Worm (Caenorhabditis elegans) whole organism, young adult: ENCODE measurements around the gene mat-3.

Source experiments
- F23B12.7 ChIP-seq: sonication (generic microtip); optimal IDR thresholded peaks from 2 replicates; lab custom pipeline; 2017; ENCODE audit warnings: missing genetic modification characterization, mild to moderate bottlenecking, missing compliant biosample characterization, antibody characterized with exemption, moderate library complexity; ENCODE audit not compliant: insufficient read depth
- F33H1.4 ChIP-seq: fragments of 200-800 bp; sonication (Bioruptor generic); IDR thresholded peaks from 2 replicates; pipeline ENCODE4 v1.3.6; 2022; ENCODE audit warnings: missing genetic modification reagents, missing genetic modification characterization, missing compliant biosample characterization
- F55B11.4 ChIP-seq: sonication (generic microtip); optimal IDR thresholded peaks from 2 replicates; lab custom pipeline; 2016; ENCODE audit warnings: missing compliant biosample characterization, missing genetic modification characterization, borderline replicate concordance; ENCODE audit not compliant: insufficient read depth
- F57A8.1 ChIP-seq: fragments of 200-800 bp; sonication (Bioruptor generic); optimal IDR thresholded peaks from 2 replicates; lab custom pipeline; 2018; ENCODE audit warnings: mild to moderate bottlenecking, missing genetic modification characterization, moderate library complexity, missing compliant biosample characterization
- K11D2.4 ChIP-seq: fragments of 200-800 bp; sonication (Bioruptor generic); IDR thresholded peaks from 2 replicates; pipeline ENCODE4 v1.3.6; 2022; ENCODE audit warnings: missing genetic modification reagents, missing genetic modification characterization, missing compliant biosample characterization
- K12H6.12 ChIP-seq: fragments of 200-800 bp; sonication (Bioruptor generic); optimal IDR thresholded peaks from 2 replicates; lab custom pipeline; 2018; ENCODE audit warnings: mild to moderate bottlenecking, missing genetic modification characterization, missing compliant biosample characterization
- T07F8.4 ChIP-seq: sonication (generic microtip); optimal IDR thresholded peaks from 2 replicates; lab custom pipeline; 2016; ENCODE audit warnings: mild to moderate bottlenecking, missing genetic modification characterization, moderate library complexity, missing compliant biosample characterization
- T26A5.8 ChIP-seq: sonication (generic microtip); optimal IDR thresholded peaks from 2 replicates; lab custom pipeline; 2016; ENCODE audit warnings: missing genetic modification characterization, missing compliant biosample characterization
- Y53F4B.3 ChIP-seq: fragments of 200-800 bp; sonication (Bioruptor generic); IDR thresholded peaks from 2 replicates; pipeline ENCODE4 v1.3.6; 2022; ENCODE audit warnings: missing genetic modification reagents, missing genetic modification characterization, missing compliant biosample characterization
- Y53G8AR.9 ChIP-seq: fragments of 200-800 bp; sonication (Bioruptor generic); conservative IDR thresholded peaks from 2 replicates; pipeline ENCODE4 v1.3.6; 2022; ENCODE audit warnings: missing genetic modification reagents, missing genetic modification characterization, missing compliant biosample characterization
- Y95B8A.8 ChIP-seq: fragments of 200-800 bp; sonication (Bioruptor generic); IDR thresholded peaks from 2 replicates; pipeline ENCODE4 v1.3.6; 2022; ENCODE audit warnings: missing genetic modification reagents, missing genetic modification characterization, missing compliant biosample characterization
- aptf-2 ChIP-seq: fragments of 200-800 bp; sonication (Bioruptor generic); conservative IDR thresholded peaks from 2 replicates; pipeline ENCODE4 v1.3.6; 2022; ENCODE audit warnings: missing genetic modification reagents, missing genetic modification characterization, missing compliant biosample characterization
- attf-5 ChIP-seq: fragments of 200-800 bp; sonication (Bioruptor generic); optimal IDR thresholded peaks from 2 replicates; lab custom pipeline; 2018; ENCODE audit warnings: mild to moderate bottlenecking, missing genetic modification characterization, missing compliant biosample characterization
- attf-6 ChIP-seq: fragments of 200-800 bp; sonication (Bioruptor generic); IDR thresholded peaks from 2 replicates; pipeline ENCODE4 v1.3.6; 2022; ENCODE audit warnings: missing genetic modification reagents, missing genetic modification characterization, missing compliant biosample characterization
- bed-1 ChIP-seq: fragments of 200-800 bp; sonication (Bioruptor generic); IDR thresholded peaks from 2 replicates; pipeline ENCODE4 v1.3.6; 2022; ENCODE audit warnings: missing genetic modification reagents, missing genetic modification characterization, missing compliant biosample characterization
- cebp-1 ChIP-seq, 2 experiments: fragments of 200-800 bp in 1 of 2; sonication (Bioruptor generic) in 1 of 2; sonication (generic microtip) in 1 of 2; IDR thresholded peaks in 1 of 2; optimal IDR thresholded peaks in 1 of 2; 2 replicates each; pipeline versions ENCODE4 v1.3.6 to Lab custom; 2017 to 2022; ENCODE audit warnings: missing compliant biosample characterization in 2 of 2, missing genetic modification characterization in 2 of 2, mild to moderate bottlenecking in 1 of 2, missing genetic modification reagents in 1 of 2, moderate library complexity in 1 of 2
- ceh-100 ChIP-seq: fragments of 200-800 bp; sonication (Bioruptor generic); IDR thresholded peaks from 2 replicates; pipeline ENCODE4 v1.3.6; 2022; ENCODE audit warnings: missing genetic modification reagents, missing genetic modification characterization, missing compliant biosample characterization
- ceh-58 ChIP-seq: fragments of 200-800 bp; sonication (Bioruptor generic); IDR thresholded peaks from 2 replicates; pipeline ENCODE4 v1.3.6; 2022; ENCODE audit warnings: missing genetic modification characterization, missing compliant biosample characterization
- ceh-79 ChIP-seq: sonication (generic microtip); optimal IDR thresholded peaks from 2 replicates; lab custom pipeline; 2017; ENCODE audit warnings: mild to moderate bottlenecking, missing genetic modification characterization, missing compliant biosample characterization
- chd-7 ChIP-seq: sonication (generic microtip); optimal IDR thresholded peaks from 2 replicates; lab custom pipeline; 2016; ENCODE audit warnings: mild to moderate bottlenecking, missing genetic modification characterization, moderate library complexity, missing compliant biosample characterization
- dpff-1 ChIP-seq: sonication (generic microtip); optimal IDR thresholded peaks from 2 replicates; lab custom pipeline; 2017; ENCODE audit warnings: mild to moderate bottlenecking, missing genetic modification characterization, missing compliant biosample characterization
- efl-1 ChIP-seq: fragments of 150-350 bp; optimal IDR thresholded peaks from 2 replicates; lab custom pipeline; 2014; ENCODE audit warnings: missing biosample characterization, missing genetic modification reagents, missing genetic modification characterization
- egl-44 ChIP-seq: fragments of 200-800 bp; sonication (Bioruptor generic); IDR thresholded peaks from 2 replicates; pipeline ENCODE4 v1.3.6; 2022; ENCODE audit warnings: missing genetic modification reagents, missing genetic modification characterization, missing compliant biosample characterization
- ets-4 ChIP-seq: fragments of 200-800 bp; sonication (Bioruptor generic); optimal IDR thresholded peaks from 2 replicates; lab custom pipeline; 2018; ENCODE audit warnings: mild to moderate bottlenecking, missing genetic modification characterization, missing compliant biosample characterization
- him-1 ChIP-seq: sonication (generic microtip); optimal IDR thresholded peaks from 2 replicates; lab custom pipeline; 2016; ENCODE audit warnings: missing genotype, missing genetic modification reagents, missing genetic modification characterization, missing compliant biosample characterization
- hlh-12 ChIP-seq: sonication (generic microtip); optimal IDR thresholded peaks from 2 replicates; lab custom pipeline; 2016; ENCODE audit warnings: missing genetic modification characterization, missing compliant biosample characterization
- hlh-26 ChIP-seq: fragments of 200-800 bp; sonication (Bioruptor generic); conservative IDR thresholded peaks from 2 replicates; pipeline ENCODE4 v1.3.6; 2022; ENCODE audit warnings: missing genetic modification reagents, missing genetic modification characterization, missing compliant biosample characterization
- hmg-1.2 ChIP-seq: fragments of 200-800 bp; sonication (Bioruptor generic); IDR thresholded peaks from 2 replicates; pipeline ENCODE4 v1.3.6; 2022; ENCODE audit warnings: missing genetic modification reagents, missing genetic modification characterization, missing compliant biosample characterization
- hsf-1 ChIP-seq: fragments of 200-800 bp; sonication (Bioruptor generic); IDR thresholded peaks from 2 replicates; pipeline ENCODE4 v1.3.6; 2022; ENCODE audit warnings: missing genetic modification reagents, missing genetic modification characterization, missing compliant biosample characterization
- let-526 ChIP-seq: fragments of 200-800 bp; sonication (Bioruptor generic); IDR thresholded peaks from 2 replicates; pipeline ENCODE4 v1.3.6; 2022; ENCODE audit warnings: missing genetic modification reagents, missing genetic modification characterization, missing compliant biosample characterization
- lin-40 ChIP-seq: sonication (generic microtip); optimal IDR thresholded peaks from 2 replicates; lab custom pipeline; 2016; ENCODE audit warnings: missing genetic modification characterization, mild to moderate bottlenecking, missing compliant biosample characterization, missing genotype, missing genetic modification reagents
- lir-1 ChIP-seq: fragments of 200-800 bp; sonication (Bioruptor generic); conservative IDR thresholded peaks from 2 replicates; pipeline ENCODE4 v1.3.6; 2022; ENCODE audit warnings: missing genetic modification reagents, missing genetic modification characterization, missing compliant biosample characterization
- lsl-1 ChIP-seq: fragments of 200-800 bp; sonication (Bioruptor generic); optimal IDR thresholded peaks from 2 replicates; lab custom pipeline; 2018; ENCODE audit warnings: mild to moderate bottlenecking, missing genetic modification characterization, moderate library complexity, missing compliant biosample characterization
- madf-6 ChIP-seq: fragments of 200-800 bp; sonication (Bioruptor generic); IDR thresholded peaks from 2 replicates; pipeline ENCODE4 v1.3.6; 2022; ENCODE audit warnings: missing genetic modification reagents, missing genetic modification characterization, missing compliant biosample characterization
- madf-8 ChIP-seq: fragments of 200-800 bp; sonication (Bioruptor generic); conservative IDR thresholded peaks from 2 replicates; pipeline ENCODE4 v1.3.6; 2022; ENCODE audit warnings: missing genetic modification reagents, missing genetic modification characterization, missing compliant biosample characterization
- mel-28 ChIP-seq: sonication (generic microtip); optimal IDR thresholded peaks from 2 replicates; lab custom pipeline; 2016; ENCODE audit warnings: borderline replicate concordance, mild to moderate bottlenecking, missing genetic modification characterization, missing compliant biosample characterization
- mxl-1 ChIP-seq: sonication (generic microtip); optimal IDR thresholded peaks from 2 replicates; lab custom pipeline; 2016; ENCODE audit warnings: missing genetic modification characterization, missing compliant biosample characterization
- nfya-1 ChIP-seq: sonication (generic microtip); optimal IDR thresholded peaks from 2 replicates; lab custom pipeline; 2017; ENCODE audit warnings: antibody characterized with exemption, missing compliant biosample characterization, missing genetic modification characterization, borderline replicate concordance; ENCODE audit not compliant: insufficient read depth
- nfya-2 ChIP-seq: fragments of 200-800 bp; sonication (Bioruptor generic); IDR thresholded peaks from 2 replicates; pipeline ENCODE4 v1.3.6; 2022; ENCODE audit warnings: missing genetic modification reagents, missing genetic modification characterization, missing compliant biosample characterization
- nfyb-1 ChIP-seq: fragments of 200-800 bp; sonication (Bioruptor generic); IDR thresholded peaks from 2 replicates; pipeline ENCODE4 v1.3.6; 2022; ENCODE audit warnings: missing genetic modification reagents, missing genetic modification characterization, missing compliant biosample characterization
- nhr-27 ChIP-seq: fragments of 200-800 bp; sonication (Bioruptor generic); optimal IDR thresholded peaks from 2 replicates; lab custom pipeline; 2018; ENCODE audit warnings: mild to moderate bottlenecking, missing genetic modification characterization, moderate library complexity, missing compliant biosample characterization
- rcor-1 ChIP-seq: fragments of 200-800 bp; sonication (Bioruptor generic); IDR thresholded peaks from 2 replicates; pipeline ENCODE4 v1.3.6; 2022; ENCODE audit warnings: missing genetic modification reagents, missing genetic modification characterization, missing compliant biosample characterization
- repo-1 ChIP-seq: sonication (generic microtip); optimal IDR thresholded peaks from 2 replicates; lab custom pipeline; 2017; ENCODE audit warnings: mild to moderate bottlenecking, missing genetic modification characterization, missing compliant biosample characterization
- sptf-2 ChIP-seq: fragments of 200-800 bp; sonication (Bioruptor generic); optimal IDR thresholded peaks from 2 replicates; lab custom pipeline; 2018; ENCODE audit warnings: mild to moderate bottlenecking, missing genetic modification characterization, missing compliant biosample characterization
- zfh-2 ChIP-seq: fragments of 200-800 bp; sonication (Bioruptor generic); conservative IDR thresholded peaks from 2 replicates; pipeline ENCODE4 v1.3.6; 2022; ENCODE audit warnings: missing genetic modification reagents, missing genetic modification characterization, missing compliant biosample characterization
- ztf-22 ChIP-seq: fragments of 200-800 bp; sonication (Bioruptor generic); optimal IDR thresholded peaks from 2 replicates; lab custom pipeline; 2018; ENCODE audit warnings: mild to moderate bottlenecking, missing genetic modification characterization, moderate library complexity, missing compliant biosample characterization

The mat-3 gene

ce11 chrIII:502583-502982 lies 27.3 kb downstream of the mat-3 start (continued):
- TF ChIP-seq T26A5.8 (peak; percentile 85), F23B12.7 (no peak), sptf-2 (peak; percentile 63), aptf-2 (GFP tag; lab: Robert Waterston, UW) (0 out of 2 replicates have a peak, but pooled peaks have one; percentile 51), madf-8 (GFP tag; lab: Robert Waterston, UW) (0 out of 2 replicates have a peak, but pooled peaks have one; percentile 22), attf-5 (peak; percentile 75), ztf-22 (peak; percentile 67), bed-1 (GFP tag; lab: Robert Waterston, UW) (0 out of 2 replicates have a peak, but pooled peaks have one; percentile 71), chd-7 (tag; lab: Kevin White, UChicago) (peak; percentile 92), F33H1.4 (GFP tag; lab: Robert Waterston, UW) (peak; percentile 21; the same call in 1 of the 2 replicates), Y53F4B.3 (0 out of 2 replicates have a peak, but pooled peaks have one; percentile 8), nfyb-1 (peak; percentile 88), lin-40 (tag; lab: Kevin White, UChicago) (peak; percentile 88), ets-4 (peak; percentile 78), Y53G8AR.9 (peak; percentile 82; the same call in 1 of the 2 replicates), cebp-1 (GFP tag; IDR thresholded peaks at IDR 0.05; lab: Robert Waterston, UW) (peak; percentile 45; the same call in 1 of the 2 replicates), cebp-1 (tag; optimal IDR thresholded peaks at IDR 0.05; lab: Kevin White, UChicago) (peak; percentile 84), ceh-58 (0 out of 2 replicates have a peak, but pooled peaks have one; percentile 86), repo-1 (tag; lab: Kevin White, UChicago) (peak; percentile 90), zfh-2 (GFP tag; lab: Robert Waterston, UW) (peak; percentile 70; the same call in 1 of the 2 replicates), lir-1 (peak; percentile 58), K11D2.4 (GFP tag; lab: Robert Waterston, UW) (peak; percentile 79; the same call in 1 of the 2 replicates), madf-6 (GFP tag; lab: Robert Waterston, UW) (peak; percentile 67), K12H6.12 (peak; percentile 87), efl-1 (GFP tag; lab: Kevin White, UChicago) (no peak), mxl-1 (tag; lab: Kevin White, UChicago) (peak; percentile 90), hsf-1 (GFP tag; lab: Robert Waterston, UW) (0 out of 2 replicates have a peak, but pooled peaks have one; percentile 45), nhr-27 (tag; lab: Kevin White, UChicago) (peak; percentile 94), rcor-1 (GFP tag; lab: Robert Waterston, UW) (peak; percentile 87), hlh-26 (GFP tag; lab: Robert Waterston, UW) (no peak), hmg-1.2 (GFP tag; lab: Robert Waterston, UW) (peak; percentile 68), nfya-2 (GFP tag; lab: Robert Waterston, UW) (no peak), let-526 (GFP tag; lab: Robert Waterston, UW) (no peak; the same call in 1 of the 2 replicates), nfya-1 (tag; lab: Kevin White, UChicago) (no peak), egl-44 (GFP tag; lab: Robert Waterston, UW) (peak; percentile 89), F57A8.1 (GFP tag; lab: Kevin White, UChicago) (peak; percentile 77), him-1 (peak; percentile 94), attf-6 (GFP tag; lab: Robert Waterston, UW) (peak; percentile 68; the same call in 1 of the 2 replicates), lsl-1 (peak; percentile 53), hlh-12 (peak; percentile 82), Y95B8A.8 (peak; percentile 50; the same call in 1 of the 2 replicates), ceh-100 (GFP tag; lab: Robert Waterston, UW) (0 out of 2 replicates have a peak, but pooled peaks have one; percentile 48), mel-28 (tag; lab: Kevin White, UChicago) (peak; percentile 79), ceh-79 (tag; lab: Kevin White, UChicago) (peak; percentile 92), F55B11.4 (tag; lab: Kevin White, UChicago) (no peak), T07F8.4 (peak; percentile 88), dpff-1 (tag; lab: Kevin White, UChicago) (peak; percentile 29)
